Worm (Caenorhabditis elegans) whole organism, young adult: Measurements from ENCODE around the gene ZK930.2.

Experiments used
- atf-7 ChIP-seq: sonication (generic microtip); optimal IDR thresholded peaks from 2 replicates; lab custom pipeline; 2017; ENCODE audit warnings: mild to moderate bottlenecking, missing genetic modification characterization, missing compliant biosample characterization
- snpc-3.4 ChIP-seq: sonication (generic microtip); optimal IDR thresholded peaks from 2 replicates; lab custom pipeline; 2017; ENCODE audit warnings: missing genetic modification characterization, mild to moderate bottlenecking, missing compliant biosample characterization, antibody characterized with exemption, moderate library complexity, missing genotype, missing genetic modification reagents

DNA sequence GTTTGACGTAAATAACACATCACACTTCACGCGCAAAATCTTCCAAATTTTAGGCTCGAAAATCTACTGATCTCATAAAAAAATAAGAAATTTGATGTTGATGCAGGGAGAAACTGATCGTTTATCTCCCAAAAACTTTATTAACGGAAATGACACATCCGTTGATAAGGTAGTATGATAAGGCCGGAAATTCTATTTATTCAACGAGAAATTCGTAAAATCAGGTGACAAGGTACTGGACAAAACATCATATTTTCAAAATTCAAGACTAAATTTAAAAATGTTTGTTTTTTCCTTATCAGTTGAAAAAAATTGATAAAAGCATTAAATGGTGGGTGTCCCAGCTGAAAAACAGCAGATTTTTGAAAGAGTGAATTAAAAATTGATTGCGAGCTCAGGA, 33.4 kb downstream of the ZK930.2 start:
- TF ChIP-seq snpc-3.4 (no peak), atf-7 (tag; lab: Kevin White, UChicago) (no peak)
